Fruit fly (Drosophila melanogaster) whole organism, wandering third instar larva: ENCODE results near the gene Gr61a.

ENCODE experiments used
- Abd-B ChIP-seq: fragments of >200 bp; optimal IDR thresholded peaks from 2 replicates; lab custom pipeline; 2017; ENCODE audit warnings: missing biosample characterization, missing genetic modification characterization
- CG32264 ChIP-seq: fragments of 200-800 bp; sonication (Bioruptor generic); optimal IDR thresholded peaks from 2 replicates; lab custom pipeline; 2016; ENCODE audit warnings: missing biosample characterization, missing genetic modification characterization
- Hnf4 ChIP-seq: fragments of 200-800 bp; sonication (Bioruptor generic); optimal IDR thresholded peaks from 2 replicates; lab custom pipeline; 2016; ENCODE audit warnings: missing biosample characterization, mild to moderate bottlenecking, missing genetic modification characterization
- br ChIP-seq: fragments of 200-800 bp; sonication (Bioruptor generic); optimal IDR thresholded peaks from 2 replicates; lab custom pipeline; 2016; ENCODE audit warnings: missing biosample characterization, missing genetic modification characterization
- dl ChIP-seq, 2 experiments: fragments of 175-275, 200-275 bp in 1 of 2; fragments of 200-275 bp in 1 of 2; sonication (Bioruptor generic); optimal IDR thresholded peaks; lab custom pipeline; 2018; ENCODE audit warnings: mild to moderate bottlenecking in 2 of 2, missing biosample characterization in 2 of 2, missing genetic modification characterization in 2 of 2, moderate library complexity in 2 of 2; ENCODE audit not compliant: partially characterized antibody in 2 of 2, insufficient read depth in 1 of 2
- dmrt93B ChIP-seq: fragments of 200-800 bp; sonication (Bioruptor generic); optimal IDR thresholded peaks from 2 replicates; lab custom pipeline; 2018; ENCODE audit warnings: missing biosample characterization, mild to moderate bottlenecking, missing genetic modification characterization
- h ChIP-seq: fragments of 200-800 bp; sonication (Bioruptor generic); optimal IDR thresholded peaks from 3 replicates; lab custom pipeline; 2016; ENCODE audit warnings: missing biosample characterization, mild to moderate bottlenecking, missing genetic modification characterization
- rgr ChIP-seq: fragments of 200-800 bp; sonication (Bioruptor generic); optimal IDR thresholded peaks from 3 replicates; lab custom pipeline; 2016; ENCODE audit warnings: missing biosample characterization, mild to moderate bottlenecking, missing genetic modification characterization
- sv ChIP-seq: fragments of 200-800 bp; sonication (Bioruptor generic); optimal IDR thresholded peaks from 3 replicates; lab custom pipeline; 2016; ENCODE audit warnings: missing biosample characterization, missing genetic modification characterization

DNA sequence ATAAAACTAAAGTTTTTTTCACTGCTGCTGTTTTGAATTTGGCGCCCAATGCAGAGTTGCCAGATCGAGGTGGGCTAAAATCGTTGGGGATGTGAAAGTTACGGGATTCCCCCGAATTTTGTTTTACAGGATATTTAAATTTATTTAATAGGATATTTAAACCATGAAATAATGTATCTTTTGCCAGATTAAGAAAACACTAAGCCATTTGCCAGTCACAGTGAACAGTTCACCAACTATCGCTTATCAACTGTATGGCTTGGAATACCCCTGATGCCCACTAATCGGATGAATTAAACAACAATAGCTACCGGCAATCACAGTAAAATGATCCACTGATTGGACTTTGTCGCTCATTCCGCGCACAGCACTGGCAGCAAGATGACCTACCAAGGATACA lies 9.8 kb downstream of the Gr61a start, which contains the start of gene Dci:
- TF ChIP-seq dmrt93B (peak; percentile 28), CG32264 (GFP tag; lab: Kevin White, UChicago) (no peak), h (GFP tag; lab: Kevin White, UChicago) (peak; percentile 63), br (peak; percentile 47), Hnf4 (GFP tag; lab: Kevin White, UChicago) (no peak), Abd-B (GFP tag; lab: Kevin White, UChicago) (no peak), dl (GFP tag; optimal IDR thresholded peaks at IDR 0.05; lab: Kevin White, UChicago; ENCODE audit: insufficient read depth in 1 of 2, partially characterized antibody in 2 of 2) (no peak), rgr (GFP tag; lab: Kevin White, UChicago) (peak; percentile 67), sv (GFP tag; lab: Kevin White, UChicago) (peak; percentile 69)
